Fruit fly (Drosophila melanogaster): Measurements from ENCODE around the gene cocoon.

dm6 chr3L:15509398-15509797 is 35.5 kb upstream of the cocoon start, which contains the start of the genes gdl and gdl-ORF39:
- TF ChIP-seq Lhr (GFP tag; optimal IDR thresholded peaks at IDR 0.05) (no peak), CG7987 (GFP tag; optimal IDR thresholded peaks at IDR 0.05) (no peak), Blimp-1 (GFP tag; optimal IDR thresholded peaks at IDR 0.05) (no peak), bbx (GFP tag; IDR thresholded peaks at IDR 0.05; ENCODE audit: partially characterized antibody) (peak; percentile 43; the same call in 1 of the 2 replicates), pan (optimal IDR thresholded peaks at IDR 0.05) (no peak), pan (GFP tag; optimal IDR thresholded peaks at IDR 0.05 in 1 of 2, IDR thresholded peaks at IDR 0.05 in 1 of 2) (no peak), CG30403 (GFP tag; optimal IDR thresholded peaks at IDR 0.05) (no peak), CG8478 (optimal IDR thresholded peaks at IDR 0.05) (no peak), corto (GFP tag; optimal IDR thresholded peaks at IDR 0.05) (no peak), otp (GFP tag; IDR thresholded peaks at IDR 0.05) (no peak), trh (GFP tag; optimal IDR thresholded peaks at IDR 0.05) (no peak), CG2120 (GFP tag; optimal IDR thresholded peaks at IDR 0.05) (no peak), dimm (GFP tag; IDR thresholded peaks at IDR 0.05) (no peak), caup (GFP tag; optimal IDR thresholded peaks at IDR 0.05; ENCODE audit: severe bottlenecking) (no peak), mirr (GFP tag; optimal IDR thresholded peaks at IDR 0.05) (no peak)
